ENCODE assay signal across 1 fruit fly cellular context in genomic region chr3R:30570554-30571141, dm6.
TF ChIP-seq lines count a peak whose summit lies in the region.

No protein-coding gene starts in this region.

TF ChIP-seq in whole organism, embryonic, 481 proteins besides CTCF, POLR2A, EP300 and RAD21 (continued from another document and continues in another):
- TF ChIP-seq CG9215 (GFP tag; IDR thresholded peaks at IDR 0.05; lab: Robert Waterston, UW) (peak; percentile 35; the same call in 1 of the 2 replicates), HLH3B (GFP tag; IDR thresholded peaks at IDR 0.05; lab: Robert Waterston, UW) (peak; percentile 84), dysf (GFP tag; IDR thresholded peaks at IDR 0.05; lab: Robert Waterston, UW) (peak; percentile 84), salm (tag; optimal IDR thresholded peaks at IDR 0.05; lab: Kevin White, UChicago) (peak; percentile 79), HLH54F (GFP tag; optimal IDR thresholded peaks at IDR 0.05; lab: Kevin White, UChicago) (peak; percentile 5), sens (GFP tag; lab: Kevin White, UChicago) (peak; percentile 96), sc (optimal IDR thresholded peaks at IDR 0.05; lab: Kevin White, UChicago) (no peak), sc (GFP tag; optimal IDR thresholded peaks at IDR 0.05; lab: Kevin White, UChicago) (peak; percentile 68), ato (GFP tag; IDR thresholded peaks at IDR 0.05; lab: Robert Waterston, UW; ENCODE audit: partially characterized antibody) (no peak), Gug (GFP tag; IDR thresholded peaks at IDR 0.05; lab: Robert Waterston, UW) (peak; percentile 58; the same call in 2 of the 4 replicates), fd96Cb (tag; optimal IDR thresholded peaks at IDR 0.05; lab: Kevin White, UChicago) (peak; percentile 85), CG11723 (GFP tag; optimal IDR thresholded peaks at IDR 0.05; lab: Kevin White, UChicago) (no peak), CG11560 (tag; IDR thresholded peaks at IDR 0.05; lab: Robert Waterston, UW) (no peak; the same call in 2 of the 3 replicates), CG34422 (GFP tag; IDR thresholded peaks at IDR 0.05; lab: Robert Waterston, UW) (peak; percentile 60; the same call in 2 of the 3 replicates), pum (GFP tag; optimal IDR thresholded peaks at IDR 0.05; lab: Kevin White, UChicago) (peak; percentile 68), wor (GFP tag; IDR thresholded peaks at IDR 0.05; lab: Robert Waterston, UW) (peak; percentile 70), tin (GFP tag; optimal IDR thresholded peaks at IDR 0.05; lab: Kevin White, UChicago) (peak; percentile 73), vvl (GFP tag; IDR thresholded peaks at IDR 0.05; lab: Robert Waterston, UW) (peak; percentile 91), Side (GFP tag; optimal IDR thresholded peaks at IDR 0.05; lab: Kevin White, UChicago) (peak; percentile 59), CG10209 (GFP tag; optimal IDR thresholded peaks at IDR 0.05; lab: Kevin White, UChicago) (peak; percentile 85), CG6854 (GFP tag; optimal IDR thresholded peaks at IDR 0.05; lab: Kevin White, UChicago) (peak; percentile 59), dimm (GFP tag; IDR thresholded peaks at IDR 0.05; lab: Robert Waterston, UW) (peak; percentile 83), CG9727 (GFP tag; optimal IDR thresholded peaks at IDR 0.05; lab: Kevin White, UChicago) (peak; percentile 56), CG17385 (GFP tag; optimal IDR thresholded peaks at IDR 0.05; lab: Kevin White, UChicago) (peak; percentile 76), ro (GFP tag; IDR thresholded peaks at IDR 0.05; lab: Robert Waterston, UW) (peak; percentile 46; the same call in 1 of the 2 replicates), schlank (tag; optimal IDR thresholded peaks at IDR 0.05; lab: Kevin White, UChicago) (no peak), lbe (GFP tag; optimal IDR thresholded peaks at IDR 0.05; lab: Kevin White, UChicago) (peak; percentile 87), maf-S (GFP tag; optimal IDR thresholded peaks at IDR 0.05; lab: Kevin White, UChicago) (peak; percentile 28), da (GFP tag; optimal IDR thresholded peaks at IDR 0.05; lab: Kevin White, UChicago) (no peak), CG11398 (GFP tag; optimal IDR thresholded peaks at IDR 0.05; lab: Kevin White, UChicago) (peak; percentile 62), usp (GFP tag; optimal IDR thresholded peaks at IDR 0.05; lab: Kevin White, UChicago) (no peak), Blimp-1 (GFP tag; optimal IDR thresholded peaks at IDR 0.05; lab: Kevin White, UChicago) (peak; percentile 89), fu2 (GFP tag; optimal IDR thresholded peaks at IDR 0.05; lab: Kevin White, UChicago) (peak; percentile 23), Lim3 (GFP tag; IDR thresholded peaks at IDR 0.05; lab: Robert Waterston, UW) (peak; percentile 49), hkb (optimal IDR thresholded peaks at IDR 0.05; lab: Kevin White, UChicago) (no peak), hkb (GFP tag; IDR thresholded peaks at IDR 0.05; lab: Robert Waterston, UW) (peak; percentile 89), NFAT (GFP tag; IDR thresholded peaks at IDR 0.05; lab: Robert Waterston, UW) (no peak), wdn (GFP tag; IDR thresholded peaks at IDR 0.05; lab: Robert Waterston, UW) (0 out of 2 replicates have a peak, but pooled peaks have one; percentile 13), sqz (GFP tag; optimal IDR thresholded peaks at IDR 0.05; lab: Kevin White, UChicago) (no peak), CG13287 (GFP tag; IDR thresholded peaks at IDR 0.05; lab: Robert Waterston, UW; ENCODE audit: partially characterized antibody) (no peak), ftz-f1 (GFP tag; optimal IDR thresholded peaks at IDR 0.05; lab: Kevin White, UChicago) (no peak), CG12071 (GFP tag; optimal IDR thresholded peaks at IDR 0.05; lab: Kevin White, UChicago) (peak; percentile 74), CG34376 (GFP tag; optimal IDR thresholded peaks at IDR 0.05; lab: Kevin White, UChicago) (no peak), lola (GFP tag; optimal IDR thresholded peaks at IDR 0.05; lab: Kevin White, UChicago) (peak in 1 of 3 experiments; percentile 80), eyg (GFP tag; optimal IDR thresholded peaks at IDR 0.05; lab: Kevin White, UChicago) (peak; percentile 13), Hmx (GFP tag; optimal IDR thresholded peaks at IDR 0.05; lab: Kevin White, UChicago) (peak; percentile 2), CG6272 (GFP tag; IDR thresholded peaks at IDR 0.05; lab: Robert Waterston, UW) (peak; percentile 57), mld (GFP tag; IDR thresholded peaks at IDR 0.05; lab: Robert Waterston, UW; ENCODE audit: partially characterized antibody) (no peak), sob (GFP tag; IDR thresholded peaks at IDR 0.05; lab: Robert Waterston, UW) (no peak), CG34224 (GFP tag; IDR thresholded peaks at IDR 0.05; lab: Robert Waterston, UW; ENCODE audit: partially characterized antibody) (no peak), CG8944 (GFP tag; optimal IDR thresholded peaks at IDR 0.05; lab: Kevin White, UChicago) (peak; percentile 72), Ets65A (GFP tag; lab: Kevin White, UChicago) (peak; percentile 66), Ada2b (GFP tag; IDR thresholded peaks at IDR 0.05; lab: Robert Waterston, UW) (peak; percentile 84), Hr78 (GFP tag; optimal IDR thresholded peaks at IDR 0.05; lab: Kevin White, UChicago) (peak in 1 of 2 experiments; percentile 66), CG7987 (GFP tag; optimal IDR thresholded peaks at IDR 0.05; lab: Kevin White, UChicago) (peak; percentile 24), CG7928 (GFP tag; optimal IDR thresholded peaks at IDR 0.05; lab: Kevin White, UChicago) (no peak), rib (GFP tag; IDR thresholded peaks at IDR 0.05; lab: Robert Waterston, UW) (0 out of 2 replicates have a peak, but pooled peaks have one; percentile 11), CG15479 (GFP tag; optimal IDR thresholded peaks at IDR 0.05; lab: Kevin White, UChicago) (no peak), bsh (GFP tag; optimal IDR thresholded peaks at IDR 0.05; lab: Kevin White, UChicago) (peak; percentile 69 to 93), Vsx1 (GFP tag; optimal IDR thresholded peaks at IDR 0.05; lab: Kevin White, UChicago) (peak; percentile 51), abd-A (tag; optimal IDR thresholded peaks at IDR 0.05; lab: Kevin White, UChicago) (no peak), CG12104 (GFP tag; optimal IDR thresholded peaks at IDR 0.05; lab: Kevin White, UChicago) (peak; percentile 15), CG4707 (GFP tag; optimal IDR thresholded peaks at IDR 0.05; lab: Kevin White, UChicago) (peak; percentile 51), CG8924 (tag; optimal IDR thresholded peaks at IDR 0.05; lab: Kevin White, UChicago) (peak; percentile 84), Abd-B (GFP tag; optimal IDR thresholded peaks at IDR 0.05; lab: Kevin White, UChicago) (peak; percentile 58), CG4360 (GFP tag; IDR thresholded peaks at IDR 0.05; lab: Robert Waterston, UW) (peak; percentile 26; the same call in 1 of the 2 replicates), fd102C (GFP tag; optimal IDR thresholded peaks at IDR 0.05; lab: Kevin White, UChicago) (no peak), pita (GFP tag; optimal IDR thresholded peaks at IDR 0.05; lab: Kevin White, UChicago) (no peak), CG11456 (GFP tag; IDR thresholded peaks at IDR 0.05; lab: Robert Waterston, UW) (peak; percentile 72; the same call in 2 of the 3 replicates), Lhr (GFP tag; optimal IDR thresholded peaks at IDR 0.05; lab: Kevin White, UChicago) (peak; percentile 41), CrebB (tag; optimal IDR thresholded peaks at IDR 0.05; lab: Kevin White, UChicago) (peak; percentile 44), klu (GFP tag; IDR thresholded peaks at IDR 0.05; lab: Robert Waterston, UW) (0 out of 2 replicates have a peak, but pooled peaks have one; percentile 43), Antp (GFP tag; optimal IDR thresholded peaks at IDR 0.05; lab: Kevin White, UChicago) (peak; percentile 52), CG1792 (GFP tag; optimal IDR thresholded peaks at IDR 0.05; lab: Kevin White, UChicago) (peak; percentile 47), Oaz (GFP tag; IDR thresholded peaks at IDR 0.05; lab: Robert Waterston, UW) (peak; percentile 72), CG32772 (GFP tag; IDR thresholded peaks at IDR 0.05; lab: Robert Waterston, UW) (peak; percentile 78), fd64A (GFP tag; optimal IDR thresholded peaks at IDR 0.05; lab: Kevin White, UChicago) (peak; percentile 44), ap (GFP tag; IDR thresholded peaks at IDR 0.05; lab: Robert Waterston, UW) (peak; percentile 78), ham (GFP tag; IDR thresholded peaks at IDR 0.05; lab: Robert Waterston, UW) (no peak), Bgb (GFP tag; IDR thresholded peaks at IDR 0.05; lab: Robert Waterston, UW; ENCODE audit: partially characterized antibody) (no peak), dmrt99B (tag; optimal IDR thresholded peaks at IDR 0.05; lab: Kevin White, UChicago) (peak; percentile 91), row (GFP tag; IDR thresholded peaks at IDR 0.05; lab: Robert Waterston, UW) (peak; percentile 84), chm (GFP tag; IDR thresholded peaks at IDR 0.05; lab: Robert Waterston, UW) (peak; percentile 82), Gsc (GFP tag; IDR thresholded peaks at IDR 0.05; lab: Robert Waterston, UW) (0 out of 2 replicates have a peak, but pooled peaks have one; percentile 23), CG13424 (tag; optimal IDR thresholded peaks at IDR 0.05; lab: Kevin White, UChicago) (peak; percentile 85), Awh (GFP tag; IDR thresholded peaks at IDR 0.05; lab: Robert Waterston, UW) (peak; percentile 75), CG16863 (GFP tag; optimal IDR thresholded peaks at IDR 0.05; lab: Kevin White, UChicago) (peak; percentile 70), Asciz (GFP tag; optimal IDR thresholded peaks at IDR 0.05; lab: Kevin White, UChicago) (peak; percentile 78), unc-4 (GFP tag; IDR thresholded peaks at IDR 0.05; lab: Robert Waterston, UW; ENCODE audit: partially characterized antibody) (no peak), zen (tag; optimal IDR thresholded peaks at IDR 0.05; lab: Kevin White, UChicago) (peak; percentile 67), CG10462 (GFP tag; optimal IDR thresholded peaks at IDR 0.05; lab: Kevin White, UChicago) (no peak), jing (GFP tag; optimal IDR thresholded peaks at IDR 0.05; lab: Kevin White, UChicago) (peak; percentile 71), grau (tag; optimal IDR thresholded peaks at IDR 0.05; lab: Kevin White, UChicago) (peak; percentile 81), CG17912 (GFP tag; optimal IDR thresholded peaks at IDR 0.05; lab: Kevin White, UChicago) (no peak), cas (GFP tag; IDR thresholded peaks at IDR 0.05; lab: Robert Waterston, UW) (0 out of 2 replicates have a peak, but pooled peaks have one; percentile 8), stc (GFP tag; IDR thresholded peaks at IDR 0.05; lab: Robert Waterston, UW) (peak; percentile 77), sim (GFP tag; IDR thresholded peaks at IDR 0.05; lab: Robert Waterston, UW) (peak; percentile 69; the same call in 1 of the 2 replicates), CG6175 (GFP tag; IDR thresholded peaks at IDR 0.05; lab: Robert Waterston, UW) (no peak), CG7963 (GFP tag; IDR thresholded peaks at IDR 0.05; lab: Robert Waterston, UW; ENCODE audit: partially characterized antibody) (no peak), CG15073 (GFP tag; optimal IDR thresholded peaks at IDR 0.05; lab: Kevin White, UChicago) (peak; percentile 1), Oli (tag; optimal IDR thresholded peaks at IDR 0.05; lab: Kevin White, UChicago) (peak; percentile 87), CG8281 (tag; optimal IDR thresholded peaks at IDR 0.05; lab: Kevin White, UChicago) (peak; percentile 99), luna (GFP tag; optimal IDR thresholded peaks at IDR 0.05; lab: Kevin White, UChicago) (no peak), pho (GFP tag; optimal IDR thresholded peaks at IDR 0.05; lab: Kevin White, UChicago) (peak; percentile 12), CG4424 (GFP tag; optimal IDR thresholded peaks at IDR 0.05; lab: Kevin White, UChicago) (peak; percentile 84), CG17802 (tag; optimal IDR thresholded peaks at IDR 0.05; lab: Kevin White, UChicago) (peak; percentile 59), Sox102F (GFP tag; optimal IDR thresholded peaks at IDR 0.05; lab: Kevin White, UChicago) (peak; percentile 92), CG10654 (GFP tag; optimal IDR thresholded peaks at IDR 0.05; lab: Kevin White, UChicago) (peak; percentile 63), Dfd (GFP tag; optimal IDR thresholded peaks at IDR 0.05; lab: Kevin White, UChicago) (no peak), CG1024 (GFP tag; IDR thresholded peaks at IDR 0.05; lab: Robert Waterston, UW) (peak; percentile 71), en (GFP tag; optimal IDR thresholded peaks at IDR 0.05; lab: Kevin White, UChicago) (peak; percentile 66), her (GFP tag; optimal IDR thresholded peaks at IDR 0.05; lab: Kevin White, UChicago) (peak; percentile 28), nmo (GFP tag; optimal IDR thresholded peaks at IDR 0.05; lab: Kevin White, UChicago) (peak; percentile 80), ttk (GFP tag; IDR thresholded peaks at IDR 0.05; lab: Robert Waterston, UW) (peak; percentile 59), Fer1 (GFP tag; optimal IDR thresholded peaks at IDR 0.05; lab: Kevin White, UChicago) (no peak), Optix (GFP tag; IDR thresholded peaks at IDR 0.05; lab: Robert Waterston, UW) (peak; percentile 72), nom (GFP tag; optimal IDR thresholded peaks at IDR 0.05; lab: Kevin White, UChicago) (peak; percentile 41), CG18599 (GFP tag; optimal IDR thresholded peaks at IDR 0.05; lab: Kevin White, UChicago) (peak; percentile 78), ranshi (GFP tag; IDR thresholded peaks at IDR 0.05; lab: Robert Waterston, UW) (peak; percentile 74), Nf-YA (GFP tag; IDR thresholded peaks at IDR 0.05; lab: Robert Waterston, UW) (peak; percentile 73), CG3281 (GFP tag; optimal IDR thresholded peaks at IDR 0.05; lab: Kevin White, UChicago) (peak; percentile 54), H2.0 (GFP tag; IDR thresholded peaks at IDR 0.05; lab: Robert Waterston, UW) (peak; percentile 73), Xbp1 (GFP tag; optimal IDR thresholded peaks at IDR 0.05; lab: Kevin White, UChicago) (peak; percentile 82), Eip74EF (GFP tag; optimal IDR thresholded peaks at IDR 0.05; lab: Kevin White, UChicago) (peak in 1 of 2 experiments; percentile 69), CG10959 (GFP tag; IDR thresholded peaks at IDR 0.05; lab: Robert Waterston, UW) (peak; percentile 58; the same call in 1 of the 2 replicates), kah (GFP tag; optimal IDR thresholded peaks at IDR 0.05; lab: Kevin White, UChicago) (peak; percentile 67), cg (GFP tag; optimal IDR thresholded peaks at IDR 0.05; lab: Kevin White, UChicago) (no peak), ATbp (GFP tag; optimal IDR thresholded peaks at IDR 0.05; lab: Kevin White, UChicago) (peak; percentile 85), hth (optimal IDR thresholded peaks at IDR 0.05; lab: Kevin White, UChicago) (no peak), CG3838 (GFP tag; optimal IDR thresholded peaks at IDR 0.05; lab: Kevin White, UChicago) (peak; percentile 1), Med (GFP tag; lab: Kevin White, UChicago) (peak; percentile 85)
